Worm (Caenorhabditis elegans) whole organism, dauer: ENCODE measurements around the gene txt-4.

ENCODE experiments used
- unc-62 ChIP-seq: sonication (generic microtip); optimal IDR thresholded peaks from 2 replicates; lab custom pipeline; 2017; ENCODE audit warnings: missing biosample characterization, missing genetic modification reagents, missing genetic modification characterization

The txt-4 gene

DNA sequence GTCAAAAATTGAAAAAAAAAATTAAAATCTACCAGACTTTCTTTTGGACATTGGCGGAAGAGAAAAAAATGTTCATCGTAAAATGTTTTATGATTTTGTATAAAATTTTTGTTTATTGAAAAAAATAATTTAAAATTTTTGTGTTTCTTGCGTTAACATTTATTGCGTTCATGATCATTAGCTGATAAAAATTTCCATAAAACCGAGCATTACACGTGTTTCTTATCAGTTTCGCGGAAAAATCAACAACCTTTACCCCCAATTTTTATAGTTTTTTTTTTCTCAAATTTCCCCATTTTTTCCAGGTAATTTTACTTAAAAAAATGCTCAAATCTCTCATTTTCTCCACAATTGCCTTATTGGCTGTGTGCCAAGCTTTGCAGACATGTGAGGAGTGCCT is at the start of gene txt-4:
txt-4 (plus strand) TSS at position 324 of the 400 bp plus-strand sequence.
- TF ChIP-seq unc-62: no peak

DNA sequence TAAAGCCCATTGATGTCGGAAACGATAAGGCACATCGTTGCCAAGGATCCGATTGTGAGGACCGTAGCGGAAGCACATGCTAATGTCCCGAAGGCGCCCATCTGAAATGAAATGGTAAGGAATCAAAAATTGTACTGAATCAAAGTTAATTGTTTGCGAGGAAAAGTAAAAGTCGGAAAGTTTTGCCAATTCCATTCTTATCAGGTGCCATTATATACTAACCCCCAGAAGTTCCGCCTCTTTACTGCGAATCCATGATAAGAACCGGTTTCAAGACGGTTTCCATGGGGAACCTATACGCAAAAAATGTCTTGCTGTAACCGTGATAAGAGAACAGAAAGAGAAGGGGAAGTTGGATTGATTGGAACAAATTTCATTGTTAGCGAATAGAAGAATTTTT is 49.7 kb upstream of the txt-4 start, which contains the start of gene col-106:
col-106 (minus strand) TSS at position 101 of the 400 bp plus-strand sequence.
- no peak for TF ChIP-seq unc-62

DNA sequence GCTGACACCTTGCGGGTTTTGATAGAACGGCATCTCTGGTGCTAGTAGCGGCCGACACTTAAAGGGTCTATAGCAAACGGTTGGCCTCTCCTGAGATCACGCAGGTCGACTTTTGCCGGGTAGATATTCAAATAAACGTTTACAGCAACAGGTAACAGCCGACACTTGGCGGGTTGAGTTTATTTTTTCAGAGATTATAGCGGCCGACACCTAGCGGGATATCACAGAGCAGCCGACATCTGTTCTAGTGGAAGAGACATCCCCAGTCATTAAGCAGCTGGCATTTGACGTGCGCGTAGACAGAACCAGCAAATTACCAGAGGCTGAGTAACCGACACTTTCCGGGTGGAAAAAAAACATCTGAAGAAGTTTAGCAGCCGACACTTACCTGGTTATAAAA is 48.9 kb upstream of the txt-4 start:
- TF ChIP-seq unc-62: no peak

DNA sequence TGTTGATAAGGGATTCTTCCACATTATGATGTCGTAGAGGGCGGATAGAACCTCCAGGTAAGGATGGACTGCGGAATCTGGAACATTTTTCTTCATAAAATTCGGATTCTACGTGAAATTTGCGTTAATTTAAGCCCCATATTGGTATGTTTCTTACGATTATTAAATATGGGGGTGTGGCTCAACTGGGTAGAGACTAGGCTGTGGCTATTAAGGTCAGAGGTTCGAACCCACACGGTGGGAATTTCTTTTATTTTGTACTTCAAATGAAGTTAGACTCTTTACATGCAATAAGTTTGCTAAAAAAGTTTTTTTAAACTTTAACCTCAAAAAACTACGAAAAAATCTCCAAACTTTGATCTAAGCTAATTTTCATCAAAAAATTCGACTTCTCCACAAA is 44.9 kb upstream of the txt-4 start:
- TF ChIP-seq unc-62: no peak

DNA sequence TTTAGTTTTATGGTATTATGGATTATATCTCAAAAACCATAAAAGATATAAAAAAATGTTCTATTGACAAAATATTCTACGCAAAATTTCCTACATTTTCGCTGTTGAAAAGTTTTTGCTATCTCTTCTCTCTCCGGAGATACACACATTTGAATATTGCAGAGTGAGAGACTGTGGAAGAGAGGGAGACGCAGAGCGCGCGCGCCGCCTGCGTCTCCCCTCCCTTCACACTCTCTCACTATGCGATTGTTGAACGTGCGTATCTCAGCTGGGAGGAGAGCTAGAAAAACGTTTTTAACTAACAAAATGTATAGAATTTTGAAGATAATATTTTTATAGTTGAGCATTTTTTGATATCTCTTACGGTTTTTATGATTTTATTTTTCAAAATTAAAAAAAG is 41.3 kb upstream of the txt-4 start:
- TF ChIP-seq unc-62: no peak

DNA sequence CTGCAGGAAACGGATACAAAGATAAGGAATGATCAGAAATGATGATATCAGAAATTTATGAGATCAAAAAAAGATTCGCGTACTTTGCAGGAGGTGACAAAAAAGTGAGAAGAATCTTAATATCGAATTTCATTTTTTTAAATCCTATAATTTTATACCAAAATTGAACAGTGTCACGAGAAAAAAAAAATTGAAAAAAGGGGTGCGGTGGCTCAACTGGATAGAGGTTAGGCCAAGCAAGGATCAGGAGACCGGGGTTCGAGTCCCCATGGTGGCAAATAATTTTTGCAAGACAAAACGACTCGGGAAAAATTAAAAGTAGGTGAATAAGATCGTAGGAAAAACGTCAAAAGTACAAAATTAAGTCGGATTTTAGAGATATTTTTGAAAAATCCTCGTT is 40.0 kb upstream of the txt-4 start:
- no peak for TF ChIP-seq unc-62

DNA sequence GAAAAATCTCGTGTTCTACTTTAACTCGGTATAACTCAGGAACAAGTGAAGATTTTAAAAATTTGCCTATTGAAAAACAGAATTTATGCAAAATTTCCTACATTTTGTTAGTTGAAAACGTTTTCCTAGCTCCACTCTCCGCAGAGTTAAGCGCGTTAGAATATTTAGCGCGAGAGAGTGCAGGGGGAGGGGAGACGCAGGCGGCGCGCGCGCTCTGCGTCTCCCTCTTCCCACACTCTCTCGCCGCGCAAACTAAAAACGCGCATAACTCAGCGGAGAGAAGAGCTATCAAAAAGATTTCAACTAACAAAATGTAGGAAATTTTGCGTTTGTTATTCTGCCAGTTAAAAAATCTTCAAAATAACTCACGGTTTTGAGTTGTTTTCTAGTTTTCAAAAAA is 38.2 kb upstream of the txt-4 start:
- no peak for TF ChIP-seq unc-62

DNA sequence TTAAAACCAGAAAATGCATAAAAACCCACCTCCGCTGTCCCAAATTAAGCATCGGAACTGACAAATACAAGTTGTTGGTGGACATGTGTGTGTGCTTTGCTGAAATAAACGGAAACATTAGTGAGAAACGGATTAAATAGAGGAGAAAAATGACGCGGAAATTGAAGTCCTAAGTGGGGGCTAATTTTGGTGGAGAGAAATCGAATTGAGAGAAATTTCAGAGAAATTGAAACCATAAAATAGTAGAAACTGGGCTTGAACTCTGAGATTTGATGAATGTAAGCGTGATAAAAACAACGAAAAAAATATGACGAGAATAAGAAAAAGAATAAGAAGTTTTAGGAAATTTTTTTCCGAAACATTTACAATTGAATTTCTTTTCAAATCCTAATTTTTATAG is 35.4 kb upstream of the txt-4 start, which contains the start of gene Y77E11A.12:
Y77E11A.12 (minus strand) TSS at position 101 of the 400 bp plus-strand sequence.
- TF ChIP-seq unc-62: no peak

DNA sequence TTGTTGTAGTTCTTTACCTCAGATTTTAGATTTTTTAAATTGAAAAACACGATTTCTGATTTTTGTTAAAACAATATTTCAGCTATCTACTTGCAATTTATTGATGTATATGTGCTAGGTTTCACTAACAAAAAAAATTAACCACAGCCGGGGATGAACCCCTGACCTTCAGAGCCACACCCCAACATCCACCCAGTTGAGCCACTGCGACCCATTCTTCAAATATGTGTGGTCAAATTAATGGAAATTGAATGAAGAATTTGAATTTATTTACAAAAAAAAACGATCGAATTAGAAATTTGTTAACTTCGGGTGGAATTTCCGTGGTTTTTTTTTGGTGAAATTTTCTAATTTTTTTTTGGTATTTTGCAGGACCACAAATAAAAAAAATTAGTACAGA is 31.7 kb upstream of the txt-4 start:
- TF ChIP-seq unc-62: no peak

DNA sequence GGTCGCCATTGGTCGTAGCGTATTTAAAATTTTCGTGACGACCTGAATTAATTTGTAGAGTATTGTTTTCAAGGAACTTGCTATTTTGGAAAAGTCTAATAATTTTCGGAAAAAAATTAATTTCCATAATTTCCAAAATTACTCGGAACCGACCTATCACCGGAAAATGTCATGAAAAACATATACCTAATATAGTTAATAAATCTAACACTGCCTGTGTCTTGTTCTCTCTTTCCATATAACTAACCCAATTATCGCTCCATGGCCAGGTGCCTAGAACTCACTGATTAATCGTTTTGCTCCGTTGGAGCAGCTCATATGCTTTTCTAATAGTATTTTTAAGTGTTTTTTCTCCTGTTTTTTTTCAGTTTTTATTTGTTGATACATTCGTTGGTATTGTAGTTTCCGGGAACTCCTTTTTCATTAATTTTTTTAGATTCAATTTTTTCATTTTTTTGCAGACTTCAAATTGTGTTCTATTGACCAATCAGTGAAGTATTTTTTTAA is 25.3 kb upstream of the txt-4 start, which contains the start of gene Y77E11A.16:
Y77E11A.16 (plus strand) TSS at position 457 of the 507 bp plus-strand sequence.
- TF ChIP-seq unc-62: no peak

DNA sequence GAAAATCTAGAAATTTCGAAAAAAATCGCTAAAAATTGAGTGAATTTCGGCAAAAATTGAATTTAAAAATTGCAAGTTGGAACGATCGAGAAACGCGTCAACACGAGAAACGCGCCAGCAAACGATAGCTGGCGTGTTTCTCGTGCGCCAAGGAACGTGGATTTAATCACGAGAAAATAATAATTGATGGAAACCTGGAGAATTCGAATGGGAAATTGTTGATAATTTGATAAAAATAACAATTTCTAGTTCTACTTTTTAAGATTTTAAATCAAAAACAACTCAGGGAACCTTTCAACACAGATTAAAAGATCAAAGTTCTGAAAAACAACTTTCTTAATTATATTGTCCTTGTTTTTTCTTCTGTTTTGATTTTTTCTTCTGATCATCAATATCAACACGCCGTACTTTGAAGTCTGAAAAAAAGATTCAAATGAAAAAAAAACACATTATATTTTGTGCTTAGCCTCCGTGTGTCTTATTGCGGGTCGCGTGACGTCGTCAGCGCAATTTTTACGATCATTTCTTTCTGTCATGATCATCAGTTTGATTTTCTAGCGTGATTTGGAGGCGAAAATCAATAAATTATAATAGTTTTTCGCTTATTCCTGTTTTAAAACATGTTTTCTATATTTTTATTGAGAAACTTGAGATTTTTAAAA is 14.2 kb upstream of the txt-4 start, which contains the start of gene npp-20:
npp-20 (minus strand) TSS at position 6 of the 662 bp plus-strand sequence.
- TF ChIP-seq unc-62: no peak

DNA sequence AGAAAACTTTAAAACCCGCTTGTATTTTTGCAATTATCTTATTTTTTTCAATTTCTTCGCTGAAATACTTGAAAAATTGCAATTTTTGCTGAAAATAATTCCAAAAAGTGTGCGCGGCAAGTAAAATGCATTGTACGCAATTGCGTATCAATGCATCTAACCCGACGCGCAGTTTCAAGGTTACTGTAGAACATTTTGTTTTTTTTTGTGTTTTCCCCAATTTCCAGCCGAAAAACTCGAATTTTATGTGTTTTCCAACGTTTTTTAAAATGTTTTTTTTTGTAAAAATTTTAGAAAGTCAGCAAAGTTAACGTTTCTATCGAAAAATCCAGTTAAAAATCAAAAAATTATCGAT is 13.7 kb upstream of the txt-4 start:
- no peak for TF ChIP-seq unc-62

DNA sequence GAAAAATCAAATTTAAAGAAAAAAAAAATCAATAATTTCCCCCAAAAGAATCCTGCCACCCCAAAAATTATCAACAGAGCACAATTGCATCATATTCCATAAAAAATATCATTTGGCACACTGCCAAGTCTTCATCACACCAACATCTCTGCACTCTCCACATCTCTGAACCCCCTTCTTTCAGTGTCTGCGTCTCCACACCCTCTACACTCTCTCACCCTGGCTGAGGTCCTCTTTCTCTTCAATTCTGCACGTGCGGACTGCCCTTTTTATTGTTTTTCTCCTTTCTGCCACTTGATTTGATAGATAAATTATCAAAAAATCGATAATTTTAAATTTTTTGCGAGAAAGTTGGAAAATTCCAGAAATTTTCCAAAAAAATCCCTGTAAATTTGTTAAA is 12.9 kb upstream of the txt-4 start, which contains the start of gene hxk-3:
hxk-3 (plus strand) TSS at position 179 of the 400 bp plus-strand sequence.
- TF ChIP-seq unc-62: no peak

DNA sequence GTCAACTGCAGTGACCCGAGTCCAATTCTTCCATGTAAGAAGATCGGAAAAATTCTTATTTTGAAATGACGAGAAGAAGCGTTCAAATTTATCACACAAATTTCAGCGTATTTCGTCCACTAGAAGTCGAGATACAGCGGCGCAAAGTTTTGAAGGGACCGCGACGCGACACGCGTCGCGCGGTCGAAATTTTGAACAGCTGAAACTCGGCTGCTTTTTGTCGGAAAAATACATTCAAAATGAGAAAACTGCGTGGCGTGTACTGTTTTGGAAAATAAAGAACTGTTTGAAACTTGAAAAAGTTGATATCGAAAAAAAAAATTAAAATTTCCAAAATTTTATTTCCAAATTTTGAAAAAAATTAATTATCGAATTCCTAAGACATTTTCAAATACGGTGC is 2.6 kb downstream of the txt-4 start:
- TF ChIP-seq unc-62: no peak

DNA sequence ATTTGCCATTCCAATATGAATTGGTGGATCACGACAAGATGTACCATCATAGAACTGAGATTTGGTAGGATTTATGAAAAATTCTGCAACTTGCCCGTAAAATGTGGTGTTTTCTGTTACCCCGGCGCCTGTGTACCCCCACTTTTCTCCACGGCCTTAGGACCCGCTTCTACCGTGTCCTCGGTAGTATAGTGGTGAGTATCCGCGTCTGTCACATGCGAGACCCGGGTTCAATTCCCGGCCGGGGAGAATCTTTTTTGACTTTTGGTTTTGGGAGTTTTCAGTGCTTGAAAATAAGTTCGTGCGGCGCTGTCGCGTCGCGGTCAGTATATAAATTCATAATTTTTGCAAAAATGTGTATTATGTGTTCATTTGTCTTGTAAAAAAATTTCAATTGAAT is 4.1 kb downstream of the txt-4 start:
- TF ChIP-seq unc-62: no peak

DNA sequence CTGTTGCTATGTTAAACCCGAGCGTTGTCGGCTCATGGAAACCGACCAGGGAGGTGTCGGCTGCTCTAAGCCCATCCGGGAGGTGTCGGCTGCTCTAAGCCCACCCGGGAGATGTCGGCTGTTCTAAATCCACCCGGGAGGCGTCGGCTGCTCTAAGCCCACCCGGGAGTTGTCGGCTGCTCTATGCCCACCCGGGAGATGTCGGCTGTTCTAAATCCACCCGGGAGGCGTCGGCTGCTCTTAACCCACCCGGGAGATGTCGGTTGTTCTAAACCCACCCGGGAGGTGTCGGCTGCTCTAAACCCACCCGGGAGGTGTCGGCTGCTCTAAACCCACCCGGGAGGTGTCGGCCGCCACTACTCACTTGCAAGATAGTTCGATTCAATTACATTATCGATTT is 5.5 kb downstream of the txt-4 start:
- TF ChIP-seq unc-62: no peak

DNA sequence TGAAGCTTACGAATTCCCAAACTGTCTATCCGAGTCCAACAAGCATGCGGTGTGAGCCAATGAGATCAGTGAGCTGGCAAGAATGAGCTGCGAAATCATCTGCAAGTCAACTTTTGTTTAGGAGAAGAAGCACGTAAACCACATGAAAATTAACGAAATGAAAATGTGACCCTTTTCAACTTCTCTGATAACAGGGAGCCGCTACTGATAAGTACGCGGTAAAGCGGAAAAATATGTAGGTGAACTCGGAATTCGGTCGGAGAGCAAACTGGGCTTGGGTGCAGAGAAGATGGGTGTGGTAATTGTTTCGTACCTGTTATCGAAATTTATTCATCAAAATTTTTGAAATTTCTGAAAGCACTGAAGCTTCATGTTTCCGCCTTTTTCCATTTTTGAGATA is 6.2 kb downstream of the txt-4 start, which contains the start of gene clec-172:
clec-172 (minus strand) TSS at position 101 of the 400 bp plus-strand sequence.
- TF ChIP-seq unc-62: no peak

DNA sequence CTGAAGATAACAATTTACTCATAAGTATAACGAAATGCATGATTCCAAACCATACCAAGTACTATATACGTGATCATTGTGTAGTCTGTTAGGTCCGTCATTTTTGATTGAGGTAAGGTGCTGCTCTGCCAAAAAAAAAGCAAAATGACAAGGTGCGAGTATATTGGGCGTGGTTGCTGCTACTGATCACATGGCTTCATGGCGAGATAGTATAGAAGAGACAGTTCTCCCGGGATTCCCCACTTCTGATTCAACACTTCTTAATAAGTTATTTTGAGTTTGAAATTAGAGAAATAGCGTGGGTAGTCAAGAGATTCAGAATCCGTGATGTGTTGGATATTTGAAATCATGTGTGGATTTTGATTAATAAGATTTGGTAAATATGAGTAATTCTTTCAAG is 10.9 kb downstream of the txt-4 start, which contains the start of gene K03H6.4:
K03H6.4 (minus strand) TSS at position 101 of the 400 bp plus-strand sequence.
- no peak for TF ChIP-seq unc-62
